Worm (Caenorhabditis elegans) whole organism, L2 larva: Measurements from ENCODE around the gene arcp-1.

Experiments used
- C34F6.9 ChIP-seq: fragments of 150-350 bp; optimal IDR thresholded peaks from 2 replicates; lab custom pipeline; 2014; ENCODE audit warnings: missing biosample characterization, missing genetic modification characterization
- F13H6.1 ChIP-seq: sonication (generic microtip); optimal IDR thresholded peaks from 2 replicates; lab custom pipeline; 2016; ENCODE audit warnings: missing genetic modification characterization, missing compliant biosample characterization
- R02D3.7 ChIP-seq: fragments of 150-350 bp; optimal IDR thresholded peaks from 2 replicates; lab custom pipeline; 2014; ENCODE audit warnings: missing biosample characterization, missing genetic modification characterization
- Y55F3AM.14 ChIP-seq: fragments of 200-800 bp; sonication (Bioruptor generic); optimal IDR thresholded peaks from 2 replicates; lab custom pipeline; 2018; ENCODE audit warnings: mild to moderate bottlenecking, missing genetic modification characterization, missing compliant biosample characterization
- aly-2 ChIP-seq: fragments of 150-350 bp; optimal IDR thresholded peaks from 2 replicates; lab custom pipeline; 2014; ENCODE audit warnings: missing biosample characterization, missing genetic modification characterization
- ama-1 ChIP-seq: fragments of 150-350 bp; optimal IDR thresholded peaks from 2 replicates; lab custom pipeline; 2018; ENCODE audit warnings: inconsistent platforms
- blmp-1 ChIP-seq: sonication (generic microtip); optimal IDR thresholded peaks from 2 replicates; lab custom pipeline; 2017; ENCODE audit warnings: missing genetic modification characterization, mild to moderate bottlenecking, missing compliant biosample characterization, antibody characterized with exemption, moderate library complexity; ENCODE audit not compliant: insufficient read depth
- ceh-82 ChIP-seq: fragments of 150-350 bp; optimal IDR thresholded peaks from 2 replicates; lab custom pipeline; 2014; ENCODE audit warnings: missing biosample characterization, missing genetic modification characterization
- elt-1 ChIP-seq: fragments of 150-350 bp; optimal IDR thresholded peaks from 2 replicates; lab custom pipeline; 2014; ENCODE audit warnings: missing biosample characterization, missing genetic modification characterization
- fos-1 ChIP-seq: fragments of 150-350 bp; optimal IDR thresholded peaks from 2 replicates; lab custom pipeline; 2014; ENCODE audit warnings: missing biosample characterization, missing genetic modification characterization
- gmeb-1 ChIP-seq: fragments of 150-350 bp; optimal IDR thresholded peaks from 2 replicates; lab custom pipeline; 2014; ENCODE audit warnings: missing biosample characterization, missing genetic modification characterization
- lin-11 ChIP-seq: fragments of 150-350 bp; sonication (generic microtip); optimal IDR thresholded peaks from 2 replicates; lab custom pipeline; 2014; ENCODE audit warnings: missing biosample characterization, missing genetic modification characterization, inconsistent platforms, mixed read lengths
- lin-13 ChIP-seq: fragments of 150-350 bp; optimal IDR thresholded peaks from 2 replicates; lab custom pipeline; 2014; ENCODE audit warnings: missing biosample characterization, missing genetic modification reagents, missing genetic modification characterization
- lin-39 ChIP-seq: fragments of 150-350 bp; optimal IDR thresholded peaks from 2 replicates; lab custom pipeline; 2014; ENCODE audit warnings: missing biosample characterization, missing genetic modification reagents, missing genetic modification characterization
- mab-5 ChIP-seq: fragments of 150-350 bp; optimal IDR thresholded peaks from 2 replicates; lab custom pipeline; 2014; ENCODE audit warnings: missing biosample characterization, missing genetic modification characterization
- mbf-1 ChIP-seq: sonication (generic microtip); optimal IDR thresholded peaks from 2 replicates; lab custom pipeline; 2017; ENCODE audit warnings: missing biosample characterization, missing genetic modification characterization
- mdl-1 ChIP-seq, 2 experiments: fragments of 150-350 bp in 1 of 2; sonication (generic microtip) in 1 of 2; optimal IDR thresholded peaks; 2 replicates each; lab custom pipeline; 2017; ENCODE audit warnings: missing biosample characterization in 2 of 2, missing genetic modification characterization in 2 of 2
- nhr-10 ChIP-seq: sonication (generic microtip); optimal IDR thresholded peaks from 2 replicates; lab custom pipeline; 2017; ENCODE audit warnings: missing biosample characterization, missing genetic modification characterization
- nhr-11 ChIP-seq: fragments of 150-350 bp; optimal IDR thresholded peaks from 2 replicates; lab custom pipeline; 2014; ENCODE audit warnings: missing biosample characterization, missing genetic modification characterization
- nhr-12 ChIP-seq: fragments of 150-350 bp; optimal IDR thresholded peaks from 2 replicates; lab custom pipeline; 2014; ENCODE audit warnings: missing biosample characterization, missing genetic modification characterization
- nhr-21 ChIP-seq: fragments of 150-350 bp; optimal IDR thresholded peaks from 2 replicates; lab custom pipeline; 2014; ENCODE audit warnings: missing biosample characterization, missing genetic modification characterization
- nhr-23 ChIP-seq: fragments of 150-350 bp; optimal IDR thresholded peaks from 2 replicates; lab custom pipeline; 2014; ENCODE audit warnings: missing biosample characterization, missing genetic modification reagents, missing genetic modification characterization
- nhr-237 ChIP-seq: fragments of 150-350 bp; optimal IDR thresholded peaks from 2 replicates; lab custom pipeline; 2014; ENCODE audit warnings: missing biosample characterization, missing genetic modification characterization
- nhr-25 ChIP-seq: fragments of 150-350 bp; sonication (generic microtip); optimal IDR thresholded peaks from 3 replicates; lab custom pipeline; 2014; ENCODE audit warnings: missing biosample characterization, missing genetic modification characterization
- nhr-6 ChIP-seq: fragments of 150-350 bp; optimal IDR thresholded peaks from 2 replicates; lab custom pipeline; 2014; ENCODE audit warnings: missing biosample characterization, missing genetic modification characterization
- nhr-77 ChIP-seq: fragments of 150-350 bp; optimal IDR thresholded peaks from 2 replicates; lab custom pipeline; 2014; ENCODE audit warnings: missing biosample characterization, missing genetic modification characterization
- peb-1 ChIP-seq: fragments of 150-350 bp; optimal IDR thresholded peaks from 2 replicates; lab custom pipeline; 2014; ENCODE audit warnings: missing biosample characterization, missing genetic modification characterization
- sem-4 ChIP-seq: fragments of 150-350 bp; optimal IDR thresholded peaks from 2 replicates; lab custom pipeline; 2014; ENCODE audit warnings: missing biosample characterization, missing genetic modification reagents, missing genetic modification characterization
- sma-3 ChIP-seq: sonication (generic microtip); optimal IDR thresholded peaks from 2 replicates; lab custom pipeline; 2016; ENCODE audit warnings: missing genetic modification reagents, missing genetic modification characterization, missing compliant biosample characterization
- sma-9 ChIP-seq, 2 experiments: fragments of 150-350 bp in 1 of 2; sonication (generic microtip) in 1 of 2; optimal IDR thresholded peaks; 2 replicates each; lab custom pipeline; 2014 to 2016; ENCODE audit warnings: missing genetic modification characterization in 2 of 2, mild to moderate bottlenecking in 1 of 2, missing biosample characterization in 1 of 2, missing compliant biosample characterization in 1 of 2, missing genetic modification reagents in 1 of 2, moderate library complexity in 1 of 2
- snpc-4 ChIP-seq: fragments of 150-350 bp; optimal IDR thresholded peaks from 2 replicates; lab custom pipeline; 2014; ENCODE audit warnings: missing biosample characterization, missing genetic modification characterization
- unc-62 ChIP-seq: fragments of 150-350 bp; optimal IDR thresholded peaks from 2 replicates; lab custom pipeline; 2014; ENCODE audit warnings: missing biosample characterization, missing genetic modification reagents, missing genetic modification characterization
- zag-1 ChIP-seq: fragments of 150-350 bp; optimal IDR thresholded peaks from 2 replicates; lab custom pipeline; 2014; ENCODE audit warnings: missing biosample characterization, missing genetic modification characterization
- ztf-1 ChIP-seq: fragments of 200-800 bp; sonication (Bioruptor generic); conservative IDR thresholded peaks from 2 replicates; pipeline ENCODE4 v1.3.6; 2022; ENCODE audit warnings: missing genetic modification characterization, missing compliant biosample characterization
- ztf-11 ChIP-seq: sonication (generic microtip); optimal IDR thresholded peaks from 2 replicates; lab custom pipeline; 2017; ENCODE audit warnings: missing biosample characterization, missing genetic modification characterization
- ztf-4 ChIP-seq: fragments of 150-350 bp; optimal IDR thresholded peaks from 2 replicates; lab custom pipeline; 2014; ENCODE audit warnings: missing biosample characterization, missing genetic modification characterization

arcp-1 gene

DNA sequence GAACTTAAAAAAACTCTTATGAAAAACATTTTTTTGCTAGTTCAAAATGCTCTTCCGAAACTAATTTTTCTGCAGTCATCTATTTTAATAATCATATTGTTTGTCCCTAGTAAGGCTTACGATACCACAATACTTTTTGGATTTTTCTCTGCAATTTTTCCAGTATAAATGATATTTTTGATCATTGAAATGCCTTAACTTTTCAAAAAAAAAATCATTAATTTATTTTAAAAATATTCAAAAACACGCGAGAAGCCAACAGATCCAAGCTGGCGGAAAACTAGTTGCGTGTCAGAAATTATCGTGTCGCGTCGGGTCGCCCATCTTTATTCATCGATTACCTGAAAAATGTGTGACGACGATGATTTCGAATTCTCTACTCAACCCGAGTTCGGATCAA is 9.0 kb upstream of the arcp-1 start, which contains the start of gene gmeb-3:
TSS of gene gmeb-3 (plus strand) at position 301 of the 400 bp plus-strand sequence.
- no peak for TF ChIP-seq aly-2 (tag; lab: Kevin White, UChicago)
- TF ChIP-seq Y55F3AM.14 (GFP tag; lab: Kevin White, UChicago): no peak
- TF ChIP-seq sma-9 (GFP tag; optimal IDR thresholded peaks at IDR 0.05; lab: Kevin White, UChicago): no peak
- TF ChIP-seq sma-9 (tag; optimal IDR thresholded peaks at IDR 0.05; lab: Kevin White, UChicago): no peak
- TF ChIP-seq C34F6.9: no peak
- TF ChIP-seq snpc-4 (tag; lab: Kevin White, UChicago): no peak

DNA sequence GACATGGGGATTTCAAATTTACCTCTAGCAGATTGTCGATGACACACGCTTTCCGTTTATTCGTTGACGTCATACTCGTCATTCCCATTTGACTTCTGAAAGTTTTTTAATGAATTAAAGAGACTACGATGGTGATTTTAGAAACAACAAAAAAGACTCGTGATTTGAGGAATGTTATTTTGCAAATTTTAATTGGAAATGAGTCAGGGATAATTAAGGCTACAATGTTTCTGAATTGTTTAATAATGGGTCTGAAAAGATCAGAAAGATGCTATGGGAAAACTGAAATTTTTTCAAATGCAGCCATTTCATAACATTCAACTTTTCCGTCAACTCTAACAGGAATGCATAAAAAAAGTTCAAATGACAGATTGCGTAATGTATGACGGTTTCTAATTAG is 6.2 kb upstream of the arcp-1 start, which contains the start of gene C44F1.1:
TSS of gene C44F1.1 (minus strand) at position 101 of the 400 bp plus-strand sequence.
- TF ChIP-seq Y55F3AM.14 (GFP tag; lab: Kevin White, UChicago) (no peak), sma-3 (GFP tag; lab: Kevin White, UChicago) (no peak), zag-1 (tag; lab: Kevin White, UChicago) (no peak), nhr-23 (tag; lab: Kevin White, UChicago) (no peak), nhr-10 (tag; lab: Kevin White, UChicago) (no peak), nhr-6 (tag; lab: Kevin White, UChicago) (no peak), sem-4 (tag; lab: Kevin White, UChicago) (no peak), fos-1 (tag; lab: Kevin White, UChicago) (no peak), nhr-25 (tag; lab: Kevin White, UChicago) (no peak)

DNA sequence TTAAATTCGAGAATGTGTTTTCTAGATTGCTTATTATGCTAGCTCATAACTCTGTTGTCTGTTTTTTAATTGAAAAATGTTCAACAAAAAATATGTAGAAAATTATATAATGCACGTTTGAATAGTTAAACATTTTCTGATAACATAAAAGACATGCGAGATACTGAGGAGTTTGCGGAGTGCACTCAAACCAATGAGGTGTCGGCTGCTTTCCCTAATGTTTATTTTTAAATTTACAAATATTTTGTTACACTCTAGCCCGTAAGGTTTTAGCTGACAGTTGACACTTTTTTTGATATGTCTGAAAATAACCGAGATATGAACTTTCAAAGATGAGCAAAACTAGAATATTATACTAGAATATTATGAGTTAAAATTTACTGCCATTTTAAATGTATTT is 5.4 kb upstream of the arcp-1 start:
- TF ChIP-seq ztf-1 (GFP tag; lab: Robert Waterston, UW): no peak
- no peak for TF ChIP-seq nhr-237
- no peak for TF ChIP-seq lin-39 (tag; lab: Kevin White, UChicago)
- TF ChIP-seq snpc-4 (tag; lab: Kevin White, UChicago): peak; percentile 13
- TF ChIP-seq ztf-11: no peak
- TF ChIP-seq ceh-82: no peak
- TF ChIP-seq mdl-1 (tag; optimal IDR thresholded peaks at IDR 0.05; lab: Kevin White, UChicago): no peak
- no peak for TF ChIP-seq nhr-77 (tag; lab: Kevin White, UChicago)
- no peak for TF ChIP-seq nhr-12

DNA sequence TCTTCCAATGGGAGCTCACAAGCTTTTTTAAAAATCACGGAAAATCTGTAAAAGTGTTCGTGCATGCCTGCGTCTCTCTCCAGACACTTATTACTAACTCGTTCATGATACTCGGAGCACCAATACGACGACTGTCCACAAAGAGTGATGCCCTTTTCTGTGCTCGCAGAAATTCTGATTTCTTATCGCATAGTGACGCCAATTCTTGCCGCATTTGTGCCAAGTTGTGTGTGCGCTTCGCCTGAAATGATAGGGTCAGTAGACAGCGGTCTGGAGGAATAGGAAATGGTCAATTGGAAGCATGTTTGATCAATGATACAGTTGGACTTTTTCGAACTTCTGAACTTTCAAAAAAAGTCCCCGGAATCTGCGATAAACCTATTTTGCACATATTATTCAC is 4.8 kb upstream of the arcp-1 start:
- TF ChIP-seq R02D3.7 (tag; lab: Kevin White, UChicago) (no peak), elt-1 (tag; lab: Kevin White, UChicago) (no peak), nhr-11 (no peak), fos-1 (tag; lab: Kevin White, UChicago) (peak; percentile 87), nhr-12 (no peak), aly-2 (tag; lab: Kevin White, UChicago) (no peak), nhr-21 (no peak)

DNA sequence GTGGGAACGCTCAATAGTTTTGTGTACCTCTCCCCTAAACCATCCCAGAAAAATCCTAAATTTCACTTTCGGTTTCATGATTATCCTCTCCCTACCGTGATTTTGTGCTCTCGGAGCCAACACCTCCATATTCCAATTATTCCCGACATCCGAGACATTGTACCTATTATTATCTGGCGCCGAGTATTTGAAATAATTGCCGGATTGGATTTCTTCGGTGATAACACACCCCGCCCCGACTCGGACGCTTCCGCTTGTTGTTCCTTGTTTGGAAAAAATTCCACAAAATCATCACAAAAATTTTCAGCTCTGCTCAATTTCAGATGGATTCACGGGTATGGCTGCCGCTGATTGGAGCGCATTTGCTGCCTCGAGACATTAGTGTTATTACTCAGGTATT is 14.1 kb downstream of the arcp-1 start, which contains the start of gene lin-48:
TSS of gene lin-48 (plus strand) at position 301 of the 400 bp plus-strand sequence.
- no peak for TF ChIP-seq elt-1 (tag; lab: Kevin White, UChicago)
- TF ChIP-seq zag-1 (tag; lab: Kevin White, UChicago): no peak
- no peak for TF ChIP-seq aly-2 (tag; lab: Kevin White, UChicago)
- TF ChIP-seq nhr-25 (tag; lab: Kevin White, UChicago): no peak
- no peak for TF ChIP-seq gmeb-1
- TF ChIP-seq blmp-1: no peak
- no peak for TF ChIP-seq peb-1 (tag; lab: Kevin White, UChicago)
- no peak for TF ChIP-seq lin-39 (tag; lab: Kevin White, UChicago)
- TF ChIP-seq mab-5 (tag; lab: Kevin White, UChicago): no peak
- no peak for TF ChIP-seq nhr-23 (tag; lab: Kevin White, UChicago)
- no peak for TF ChIP-seq lin-13 (GFP tag; lab: Kevin White, UChicago)
- no peak for TF ChIP-seq nhr-11
- TF ChIP-seq, all 48 proteins: peak for 0

DNA sequence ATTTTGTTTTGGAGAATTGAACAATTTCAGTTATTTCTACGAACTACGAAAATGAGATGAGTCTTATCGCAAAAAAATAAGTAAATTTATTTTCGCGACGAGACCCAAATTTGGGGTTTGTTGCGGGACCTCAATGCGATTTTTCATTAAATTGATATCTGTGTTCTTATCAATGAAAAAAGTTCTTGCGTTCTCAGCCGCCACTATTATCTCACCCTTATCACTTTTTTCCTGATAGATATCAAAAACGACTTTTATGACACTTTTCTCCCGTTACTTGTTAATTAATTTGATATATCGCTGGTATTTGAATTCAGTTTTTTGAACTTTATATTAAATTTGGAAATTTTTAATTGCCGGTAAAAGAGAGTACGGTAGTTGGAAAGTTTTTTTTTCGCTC is 15.8 kb downstream of the arcp-1 start:
- TF ChIP-seq ztf-4 (tag; lab: Kevin White, UChicago) (no peak), C34F6.9 (no peak), ceh-82 (no peak), mbf-1 (tag; lab: Kevin White, UChicago) (no peak), lin-11 (tag; lab: Kevin White, UChicago) (no peak), ama-1 (lab: Kevin White, UChicago) (no peak), F13H6.1 (tag; lab: Kevin White, UChicago) (no peak), unc-62 (GFP tag; lab: Kevin White, UChicago) (no peak)
- TF ChIP-seq, all 48 proteins: peak for 0
